Fruit fly (Drosophila melanogaster) whole organism, pupa: ENCODE data around the gene CG14340.

Experiments used
- CG10348 ChIP-seq: fragments of 200-800 bp; sonication (Bioruptor generic); IDR thresholded peaks from 2 replicates; pipeline ENCODE4 v1.3.6; 2022; ENCODE audit warnings: missing biosample characterization, missing genetic modification characterization
- CG13204 ChIP-seq: fragments of 200-800 bp; sonication (Bioruptor generic); optimal IDR thresholded peaks from 2 replicates; lab custom pipeline; 2018; ENCODE audit warnings: missing biosample characterization, mild to moderate bottlenecking, missing genetic modification characterization, moderate library complexity
- Ets98B ChIP-seq: fragments of 200-800 bp; sonication (Bioruptor generic); IDR thresholded peaks from 2 replicates; pipeline ENCODE4 v1.3.6; 2022; ENCODE audit warnings: missing biosample characterization, missing genetic modification characterization
- Pif1A ChIP-seq: fragments of 200-800 bp; sonication (Bioruptor generic); optimal IDR thresholded peaks from 3 replicates; lab custom pipeline; 2016; ENCODE audit warnings: missing biosample characterization, missing genetic modification characterization
- Pif1B ChIP-seq: fragments of 200-800 bp; sonication (Bioruptor generic); optimal IDR thresholded peaks from 3 replicates; lab custom pipeline; 2016; ENCODE audit warnings: missing biosample characterization, missing genetic modification characterization

DNA sequence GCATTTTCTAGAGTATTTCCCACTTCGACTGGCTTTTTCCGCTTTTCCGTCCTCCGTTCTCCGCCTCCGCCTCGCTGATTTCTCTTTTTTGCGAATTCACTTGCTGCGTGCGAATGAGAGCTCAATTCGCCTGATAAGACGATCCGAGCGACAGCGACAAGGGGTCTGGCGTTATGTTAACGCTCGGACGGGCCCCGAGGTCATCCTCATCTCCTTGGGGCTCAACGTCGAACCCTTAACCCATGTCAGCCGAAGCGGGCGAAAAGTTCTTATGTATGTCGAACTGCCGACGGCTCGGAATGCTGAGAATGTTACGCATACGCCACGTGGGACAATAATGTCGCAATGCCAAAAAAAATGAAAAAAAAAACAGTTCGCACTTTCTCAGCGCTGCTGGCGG, 17.3 kb upstream of the CG14340 start:
- no peak for TF ChIP-seq CG13204 (GFP tag; lab: Kevin White, UChicago)
- TF ChIP-seq Pif1A (GFP tag; lab: Kevin White, UChicago) = no peak
- no peak for TF ChIP-seq Ets98B (GFP tag; lab: Robert Waterston, UW)
- TF ChIP-seq Pif1B (GFP tag; lab: Kevin White, UChicago) = no peak
- TF ChIP-seq CG10348 (GFP tag; lab: Robert Waterston, UW) = no peak
